Worm (Caenorhabditis elegans): ENCODE measurements around the gene Y17G7B.20.
A peak's percentile ranks its signal among the peaks of the same experiment; 100 is the strongest.

The Y17G7B.20 gene

DNA sequence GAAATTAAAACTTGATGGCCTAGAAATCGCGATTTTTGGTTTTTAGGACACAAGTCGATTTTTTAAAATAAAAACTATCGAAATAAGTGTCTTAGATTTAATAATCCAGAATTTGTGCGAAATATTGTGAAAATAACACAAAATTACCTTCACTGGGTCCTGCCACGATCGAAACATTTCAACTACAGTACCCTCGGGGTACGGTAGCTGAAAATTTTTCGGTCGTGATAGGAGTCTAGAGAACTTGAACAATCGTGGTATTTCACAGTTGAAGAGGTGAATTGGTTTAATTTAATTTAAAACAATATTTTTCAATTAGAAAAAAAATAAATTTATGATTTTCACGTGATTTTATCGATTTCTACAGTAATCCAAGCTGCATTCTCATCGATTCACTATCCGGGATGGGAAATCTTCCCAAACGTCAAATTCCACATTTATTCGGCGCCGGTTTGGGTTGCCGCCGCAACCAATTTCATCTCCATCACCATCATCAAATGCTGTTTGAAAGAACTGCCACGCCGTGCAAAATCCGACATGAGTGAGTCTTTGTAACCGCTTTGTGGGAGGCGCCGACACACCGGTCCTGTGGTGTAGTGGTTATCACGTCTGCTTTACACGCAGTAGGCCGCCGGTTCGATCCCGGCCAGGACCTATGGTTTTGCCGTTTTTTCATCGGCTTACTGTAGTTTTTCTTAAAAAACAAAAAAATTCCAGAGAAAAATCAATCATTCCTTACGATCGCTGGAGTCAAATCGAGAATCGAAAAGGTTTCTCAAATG lies 20.7 kb downstream of the Y17G7B.20 start (continued):
- TF ChIP-seq T07F8.4 (tag; optimal IDR thresholded peaks at IDR 0.05) (no peak), hrde-1 (tag; optimal IDR thresholded peaks at IDR 0.05; ENCODE audit: borderline replicate concordance) (no peak), nhr-90 (tag; optimal IDR thresholded peaks at IDR 0.05) (peak; percentile 14), F23B12.7 (tag; optimal IDR thresholded peaks at IDR 0.05; ENCODE audit: insufficient read depth) (peak; percentile 43), rec-8 (tag; optimal IDR thresholded peaks at IDR 0.05) (no peak), ceh-91 (GFP tag; IDR thresholded peaks at IDR 0.05) (no peak), ceh-58 (GFP tag; IDR thresholded peaks at IDR 0.05) (no peak), ceh-100 (GFP tag; IDR thresholded peaks at IDR 0.05) (no peak), unc-62 (GFP tag; optimal IDR thresholded peaks at IDR 0.05) (no peak), fkh-3 (tag; optimal IDR thresholded peaks at IDR 0.05) (no peak), ets-4 (GFP tag; optimal IDR thresholded peaks at IDR 0.05) (no peak), aptf-2 (GFP tag; conservative IDR thresholded peaks at IDR 0.05) (no peak), K11D2.4 (GFP tag; IDR thresholded peaks at IDR 0.05) (no peak), die-1 (tag; optimal IDR thresholded peaks at IDR 0.05) (peak; percentile 49), nfyb-1 (GFP tag; IDR thresholded peaks at IDR 0.05) (peak; percentile 59), ceh-27 (GFP tag; optimal IDR thresholded peaks at IDR 0.05) (peak; percentile 56), attf-5 (GFP tag; optimal IDR thresholded peaks at IDR 0.05) (peak; percentile 18), bed-2 (GFP tag; IDR thresholded peaks at IDR 0.05) (no peak), zfh-2 (GFP tag; conservative IDR thresholded peaks at IDR 0.05) (peak; percentile 42; the same call in 1 of the 2 replicates), ZK185.1 (tag; optimal IDR thresholded peaks at IDR 0.05; ENCODE audit: poor library complexity, severe bottlenecking) (no peak), snpc-1.1 (tag; optimal IDR thresholded peaks at IDR 0.05; ENCODE audit: insufficient read depth) (no peak), bed-1 (GFP tag; IDR thresholded peaks at IDR 0.05) (no peak), F22D6.2 (tag; optimal IDR thresholded peaks at IDR 0.05) (no peak), F57A8.1 (GFP tag; optimal IDR thresholded peaks at IDR 0.05) (no peak), D2030.7 (GFP tag; IDR thresholded peaks at IDR 0.05) (peak; percentile 63; the same call in 1 of the 2 replicates), snpc-3.4 (tag; optimal IDR thresholded peaks at IDR 0.05) (no peak), dpff-1 (tag; optimal IDR thresholded peaks at IDR 0.05) (no peak), lin-26 (GFP tag; IDR thresholded peaks at IDR 0.05) (no peak), ceh-40 (GFP tag; IDR thresholded peaks at IDR 0.05) (no peak), cebp-2 (GFP tag; IDR thresholded peaks at IDR 0.05) (no peak), F33H1.4 (GFP tag; IDR thresholded peaks at IDR 0.05) (peak; percentile 30; the same call in 1 of the 2 replicates), B0336.3 (GFP tag; IDR thresholded peaks at IDR 0.05) (no peak), gei-17 (GFP tag; optimal IDR thresholded peaks at IDR 0.05) (no peak), Y67H2A.10 (GFP tag; conservative IDR thresholded peaks at IDR 0.05) (no peak), hmg-20 (GFP tag; IDR thresholded peaks at IDR 0.05) (no peak), atf-7 (tag; optimal IDR thresholded peaks at IDR 0.05) (no peak), repo-1 (tag; optimal IDR thresholded peaks at IDR 0.05) (no peak), rcor-1 (GFP tag; IDR thresholded peaks at IDR 0.05) (no peak), lsy-27 (tag; optimal IDR thresholded peaks at IDR 0.05; ENCODE audit: borderline replicate concordance, insufficient read depth) (no peak), rpc-1 (optimal IDR thresholded peaks at IDR 0.05) (peak; percentile 46), rpc-1 (tag; optimal IDR thresholded peaks at IDR 0.05) (peak; percentile 69), zim-3 (tag; optimal IDR thresholded peaks at IDR 0.05) (no peak), sptf-2 (GFP tag; optimal IDR thresholded peaks at IDR 0.05) (no peak), unc-130 (GFP tag; optimal IDR thresholded peaks at IDR 0.05) (no peak), akir-1 (GFP tag; optimal IDR thresholded peaks at IDR 0.05) (no peak), F57C9.4 (tag; optimal IDR thresholded peaks at IDR 0.05) (no peak), aptf-3 (GFP tag; IDR thresholded peaks at IDR 0.05) (no peak)
